Fruit fly (Drosophila melanogaster) whole organism: Measurements from ENCODE around the gene CG8135.

Source experiments
- CG8478 ChIP-seq: fragments of >200 bp; optimal IDR thresholded peaks from 2 replicates; lab custom pipeline; 2018; ENCODE audit warnings: inconsistent platforms
- EcR ChIP-seq, 2 experiments: fragments of >200 bp; optimal IDR thresholded peaks; 2 replicates each; lab custom pipeline; 2017; ENCODE audit warnings: missing biosample characterization in 2 of 2, missing genetic modification characterization in 2 of 2, missing genetic modification reagents in 2 of 2
- psq ChIP-seq: fragments of >200 bp; optimal IDR thresholded peaks from 2 replicates; lab custom pipeline; 2017
- usp ChIP-seq: fragments of >200 bp; optimal IDR thresholded peaks from 2 replicates; lab custom pipeline; 2017; ENCODE audit warnings: missing biosample characterization, missing genetic modification characterization, mixed read lengths

- TF ChIP-seq usp (no peak), CG8478 (lab: Kevin White, UChicago) (no peak), EcR (GFP tag; optimal IDR thresholded peaks at IDR 0.05; lab: Kevin White, UChicago) (no peak), psq (no peak)
These were observed 18.2 kb downstream of the CG8135 start for dm6 chr3R:9422338-9422737.
